Worm (Caenorhabditis elegans) whole organism, young adult: ENCODE measurements around the gene C09G12.5.

Experiments used
- B0261.1 ChIP-seq: sonication (generic microtip); optimal IDR thresholded peaks from 2 replicates; lab custom pipeline; 2016; ENCODE audit warnings: mild to moderate bottlenecking, missing genetic modification characterization, moderate library complexity, missing compliant biosample characterization
- C06A6.2 ChIP-seq: fragments of 200-800 bp; sonication (Bioruptor generic); conservative IDR thresholded peaks from 2 replicates; pipeline ENCODE4 v1.3.6; 2022; ENCODE audit warnings: missing genetic modification characterization, missing compliant biosample characterization
- F10E7.11 ChIP-seq: sonication (generic microtip); optimal IDR thresholded peaks from 2 replicates; lab custom pipeline; 2017; ENCODE audit warnings: mild to moderate bottlenecking, missing genetic modification characterization, moderate library complexity, missing compliant biosample characterization
- F33H1.4 ChIP-seq: fragments of 200-800 bp; sonication (Bioruptor generic); IDR thresholded peaks from 2 replicates; pipeline ENCODE4 v1.3.6; 2022; ENCODE audit warnings: missing genetic modification reagents, missing genetic modification characterization, missing compliant biosample characterization
- F55B11.4 ChIP-seq: sonication (generic microtip); optimal IDR thresholded peaks from 2 replicates; lab custom pipeline; 2016; ENCODE audit warnings: missing compliant biosample characterization, missing genetic modification characterization, borderline replicate concordance; ENCODE audit not compliant: insufficient read depth
- F57A8.1 ChIP-seq: fragments of 200-800 bp; sonication (Bioruptor generic); optimal IDR thresholded peaks from 2 replicates; lab custom pipeline; 2018; ENCODE audit warnings: mild to moderate bottlenecking, missing genetic modification characterization, moderate library complexity, missing compliant biosample characterization
- Y53F4B.3 ChIP-seq: fragments of 200-800 bp; sonication (Bioruptor generic); IDR thresholded peaks from 2 replicates; pipeline ENCODE4 v1.3.6; 2022; ENCODE audit warnings: missing genetic modification reagents, missing genetic modification characterization, missing compliant biosample characterization
- Y95B8A.8 ChIP-seq: fragments of 200-800 bp; sonication (Bioruptor generic); IDR thresholded peaks from 2 replicates; pipeline ENCODE4 v1.3.6; 2022; ENCODE audit warnings: missing genetic modification reagents, missing genetic modification characterization, missing compliant biosample characterization
- ZK185.1 ChIP-seq: sonication (generic microtip); optimal IDR thresholded peaks from 2 replicates; lab custom pipeline; 2016; ENCODE audit warnings: mild to moderate bottlenecking, missing genetic modification characterization, missing compliant biosample characterization; ENCODE audit not compliant: poor library complexity, severe bottlenecking
- ama-1 ChIP-seq, 3 experiments: fragments of 150-350 bp in 1 of 3; sonication (generic microtip) in 2 of 3; optimal IDR thresholded peaks; 2 replicates each; lab custom pipeline; 2014 to 2018; ENCODE audit warnings: missing biosample characterization in 2 of 3, missing genetic modification characterization in 2 of 3, missing genetic modification reagents in 2 of 3
- attf-5 ChIP-seq: fragments of 200-800 bp; sonication (Bioruptor generic); optimal IDR thresholded peaks from 2 replicates; lab custom pipeline; 2018; ENCODE audit warnings: mild to moderate bottlenecking, missing genetic modification characterization, missing compliant biosample characterization
- attf-6 ChIP-seq: fragments of 200-800 bp; sonication (Bioruptor generic); IDR thresholded peaks from 2 replicates; pipeline ENCODE4 v1.3.6; 2022; ENCODE audit warnings: missing genetic modification reagents, missing genetic modification characterization, missing compliant biosample characterization
- cebp-1 ChIP-seq, 2 experiments: fragments of 200-800 bp in 1 of 2; sonication (Bioruptor generic) in 1 of 2; sonication (generic microtip) in 1 of 2; IDR thresholded peaks in 1 of 2; optimal IDR thresholded peaks in 1 of 2; 2 replicates each; pipeline versions ENCODE4 v1.3.6 to Lab custom; 2017 to 2022; ENCODE audit warnings: missing compliant biosample characterization in 2 of 2, missing genetic modification characterization in 2 of 2, mild to moderate bottlenecking in 1 of 2, missing genetic modification reagents in 1 of 2, moderate library complexity in 1 of 2
- ceh-91 ChIP-seq: fragments of 200-800 bp; sonication (Bioruptor generic); IDR thresholded peaks from 2 replicates; pipeline ENCODE4 v1.3.6; 2022; ENCODE audit warnings: missing genetic modification reagents, missing genetic modification characterization, missing compliant biosample characterization
- chd-7 ChIP-seq: sonication (generic microtip); optimal IDR thresholded peaks from 2 replicates; lab custom pipeline; 2016; ENCODE audit warnings: mild to moderate bottlenecking, missing genetic modification characterization, moderate library complexity, missing compliant biosample characterization
- efl-1 ChIP-seq: fragments of 150-350 bp; optimal IDR thresholded peaks from 2 replicates; lab custom pipeline; 2014; ENCODE audit warnings: missing biosample characterization, missing genetic modification reagents, missing genetic modification characterization
- egl-18 ChIP-seq: fragments of 200-800 bp; sonication (Bioruptor generic); IDR thresholded peaks from 2 replicates; pipeline ENCODE4 v1.3.6; 2022; ENCODE audit warnings: missing genetic modification reagents, missing genetic modification characterization, missing compliant biosample characterization
- egrh-3 ChIP-seq: fragments of 200-800 bp; sonication (Bioruptor generic); IDR thresholded peaks from 2 replicates; pipeline ENCODE4 v1.3.6; 2022; ENCODE audit warnings: missing genetic modification reagents, missing genetic modification characterization, missing compliant biosample characterization
- hmg-1.2 ChIP-seq: fragments of 200-800 bp; sonication (Bioruptor generic); IDR thresholded peaks from 2 replicates; pipeline ENCODE4 v1.3.6; 2022; ENCODE audit warnings: missing genetic modification reagents, missing genetic modification characterization, missing compliant biosample characterization
- hrde-1 ChIP-seq: sonication (generic microtip); optimal IDR thresholded peaks from 2 replicates; lab custom pipeline; 2016; ENCODE audit warnings: missing genetic modification characterization, mild to moderate bottlenecking, missing compliant biosample characterization, moderate library complexity, missing genotype, missing genetic modification reagents, borderline replicate concordance
- lin-54 ChIP-seq: fragments of 200-800 bp; sonication (Bioruptor generic); optimal IDR thresholded peaks from 2 replicates; lab custom pipeline; 2018; ENCODE audit warnings: mild to moderate bottlenecking, missing genetic modification characterization, missing compliant biosample characterization
- lsl-1 ChIP-seq: fragments of 200-800 bp; sonication (Bioruptor generic); optimal IDR thresholded peaks from 2 replicates; lab custom pipeline; 2018; ENCODE audit warnings: mild to moderate bottlenecking, missing genetic modification characterization, moderate library complexity, missing compliant biosample characterization
- madf-3 ChIP-seq: fragments of 200-800 bp; sonication (Bioruptor generic); IDR thresholded peaks from 2 replicates; pipeline ENCODE4 v1.3.6; 2022; ENCODE audit warnings: missing genetic modification reagents, missing genetic modification characterization, missing compliant biosample characterization
- madf-6 ChIP-seq: fragments of 200-800 bp; sonication (Bioruptor generic); IDR thresholded peaks from 2 replicates; pipeline ENCODE4 v1.3.6; 2022; ENCODE audit warnings: missing genetic modification reagents, missing genetic modification characterization, missing compliant biosample characterization
- madf-8 ChIP-seq: fragments of 200-800 bp; sonication (Bioruptor generic); conservative IDR thresholded peaks from 2 replicates; pipeline ENCODE4 v1.3.6; 2022; ENCODE audit warnings: missing genetic modification reagents, missing genetic modification characterization, missing compliant biosample characterization
- mcd-1 ChIP-seq: fragments of 200-800 bp; sonication (Bioruptor generic); IDR thresholded peaks from 2 replicates; pipeline ENCODE4 v1.3.6; 2022; ENCODE audit warnings: missing genetic modification reagents, missing genetic modification characterization, missing compliant biosample characterization
- mel-28 ChIP-seq: sonication (generic microtip); optimal IDR thresholded peaks from 2 replicates; lab custom pipeline; 2016; ENCODE audit warnings: borderline replicate concordance, mild to moderate bottlenecking, missing genetic modification characterization, missing compliant biosample characterization
- mxl-1 ChIP-seq: sonication (generic microtip); optimal IDR thresholded peaks from 2 replicates; lab custom pipeline; 2016; ENCODE audit warnings: missing genetic modification characterization, missing compliant biosample characterization
- nfya-2 ChIP-seq: fragments of 200-800 bp; sonication (Bioruptor generic); IDR thresholded peaks from 2 replicates; pipeline ENCODE4 v1.3.6; 2022; ENCODE audit warnings: missing genetic modification reagents, missing genetic modification characterization, missing compliant biosample characterization
- nhr-120 ChIP-seq: fragments of 200-800 bp; sonication (Bioruptor generic); IDR thresholded peaks from 2 replicates; pipeline ENCODE4 v1.3.6; 2022; ENCODE audit warnings: missing genetic modification characterization, missing compliant biosample characterization
- nhr-80 ChIP-seq: sonication (generic microtip); optimal IDR thresholded peaks from 2 replicates; lab custom pipeline; 2016; ENCODE audit warnings: missing genetic modification characterization, missing compliant biosample characterization
- pbrm-1 ChIP-seq: fragments of 200-800 bp; sonication (Bioruptor generic); IDR thresholded peaks from 2 replicates; pipeline ENCODE4 v1.3.6; 2022; ENCODE audit warnings: missing genetic modification reagents, missing genetic modification characterization, missing compliant biosample characterization
- pha-4 ChIP-seq: fragments of 150-350 bp; sonication (generic microtip); optimal IDR thresholded peaks from 2 replicates; lab custom pipeline; 2014; ENCODE audit warnings: missing biosample characterization, missing genetic modification reagents, missing genetic modification characterization
- sdz-38 ChIP-seq: sonication (generic microtip); optimal IDR thresholded peaks from 2 replicates; lab custom pipeline; 2016; ENCODE audit warnings: missing genotype, missing genetic modification characterization, missing compliant biosample characterization
- sea-2 ChIP-seq: fragments of 200-800 bp; sonication (Bioruptor generic); IDR thresholded peaks from 2 replicates; pipeline ENCODE4 v1.3.6; 2022; ENCODE audit warnings: missing genetic modification characterization, missing compliant biosample characterization
- snpc-1.1 ChIP-seq: sonication (generic microtip); optimal IDR thresholded peaks from 2 replicates; lab custom pipeline; 2017; ENCODE audit warnings: missing genetic modification characterization, mild to moderate bottlenecking, missing compliant biosample characterization, antibody characterized with exemption, moderate library complexity, missing genotype, missing genetic modification reagents; ENCODE audit not compliant: insufficient read depth
- snpc-1.3 ChIP-seq: sonication (generic microtip); optimal IDR thresholded peaks from 2 replicates; lab custom pipeline; 2017; ENCODE audit warnings: missing genetic modification characterization, mild to moderate bottlenecking, missing compliant biosample characterization, antibody characterized with exemption, moderate library complexity, missing genotype, missing genetic modification reagents; ENCODE audit not compliant: insufficient read depth
- somi-1 ChIP-seq: fragments of 200-800 bp; sonication (Bioruptor generic); optimal IDR thresholded peaks from 2 replicates; lab custom pipeline; 2018; ENCODE audit warnings: mild to moderate bottlenecking, missing genetic modification characterization, missing compliant biosample characterization
- sptf-2 ChIP-seq: fragments of 200-800 bp; sonication (Bioruptor generic); optimal IDR thresholded peaks from 2 replicates; lab custom pipeline; 2018; ENCODE audit warnings: mild to moderate bottlenecking, missing genetic modification characterization, missing compliant biosample characterization
- tlf-1 ChIP-seq: fragments of 200-800 bp; sonication (Bioruptor generic); optimal IDR thresholded peaks from 2 replicates; lab custom pipeline; 2018; ENCODE audit warnings: mild to moderate bottlenecking, missing genetic modification characterization, missing compliant biosample characterization
- unc-62 ChIP-seq: fragments of 150-350 bp; optimal IDR thresholded peaks from 2 replicates; lab custom pipeline; 2014; ENCODE audit warnings: missing biosample characterization, missing genetic modification reagents, missing genetic modification characterization
- xnd-1 ChIP-seq: sonication (generic microtip); optimal IDR thresholded peaks from 2 replicates; lab custom pipeline; 2016; ENCODE audit warnings: missing genotype, missing genetic modification reagents, missing genetic modification characterization, missing compliant biosample characterization
- zfh-2 ChIP-seq: fragments of 200-800 bp; sonication (Bioruptor generic); conservative IDR thresholded peaks from 2 replicates; pipeline ENCODE4 v1.3.6; 2022; ENCODE audit warnings: missing genetic modification reagents, missing genetic modification characterization, missing compliant biosample characterization
- ztf-18 ChIP-seq: sonication (generic microtip); optimal IDR thresholded peaks from 2 replicates; lab custom pipeline; 2016; ENCODE audit warnings: missing genotype, mild to moderate bottlenecking, missing genetic modification characterization, missing compliant biosample characterization
- ztf-25 ChIP-seq: fragments of 200-800 bp; sonication (Bioruptor generic); IDR thresholded peaks from 2 replicates; pipeline ENCODE4 v1.3.6; 2022; ENCODE audit warnings: missing genetic modification reagents, missing genetic modification characterization, missing compliant biosample characterization
- ztf-26 ChIP-seq: sonication (generic microtip); optimal IDR thresholded peaks from 2 replicates; lab custom pipeline; 2017; ENCODE audit warnings: missing genetic modification characterization, missing compliant biosample characterization

The C09G12.5 gene

DNA sequence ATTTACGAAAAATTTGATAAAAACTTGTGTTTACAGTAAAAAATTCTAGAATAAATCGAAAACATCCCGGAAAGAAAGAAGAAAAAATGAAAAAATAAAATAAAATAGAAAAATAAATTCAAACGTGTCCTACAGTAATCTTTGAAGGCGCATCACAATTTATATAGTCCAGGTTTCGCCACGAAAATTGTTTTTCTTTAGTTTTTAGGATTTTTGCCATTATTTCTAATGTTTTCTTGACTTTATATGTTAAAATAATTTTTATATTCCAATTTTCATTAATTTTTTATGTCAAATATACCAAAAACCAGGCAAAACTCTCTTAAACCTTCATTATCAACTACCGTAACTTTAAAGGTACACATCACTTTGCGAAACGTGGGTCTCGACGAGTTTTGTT lies 38.4 kb downstream of the C09G12.5 start:
- TF ChIP-seq ceh-91 (GFP tag; lab: Robert Waterston, UW) (0 out of 2 replicates have a peak, but pooled peaks have one; percentile 24), cebp-1 (GFP tag; IDR thresholded peaks at IDR 0.05; lab: Robert Waterston, UW) (no peak), cebp-1 (tag; optimal IDR thresholded peaks at IDR 0.05; lab: Kevin White, UChicago) (no peak), egl-18 (GFP tag; lab: Robert Waterston, UW) (no peak), ama-1 (optimal IDR thresholded peaks at IDR 0.05; lab: Kevin White, UChicago) (no peak), ama-1 (GFP tag; optimal IDR thresholded peaks at IDR 0.05; lab: Kevin White, UChicago) (no peak), Y53F4B.3 (no peak), F33H1.4 (GFP tag; lab: Robert Waterston, UW) (peak; percentile 88), F10E7.11 (tag; lab: Kevin White, UChicago) (no peak), madf-6 (GFP tag; lab: Robert Waterston, UW) (peak; percentile 83), hrde-1 (tag; lab: Kevin White, UChicago) (no peak), snpc-1.1 (tag; lab: Kevin White, UChicago) (peak; percentile 43), xnd-1 (tag; lab: Kevin White, UChicago) (peak; percentile 84), sptf-2 (GFP tag; lab: Kevin White, UChicago) (no peak), pha-4 (no peak), madf-8 (GFP tag; lab: Robert Waterston, UW) (peak; percentile 53; the same call in 1 of the 2 replicates), ztf-26 (tag; lab: Kevin White, UChicago) (no peak), chd-7 (no peak), lsl-1 (GFP tag; lab: Kevin White, UChicago) (peak; percentile 96), egrh-3 (GFP tag; lab: Robert Waterston, UW) (no peak), sea-2 (GFP tag; lab: Robert Waterston, UW) (no peak), attf-6 (GFP tag; lab: Robert Waterston, UW) (no peak), mxl-1 (tag; lab: Kevin White, UChicago) (no peak), tlf-1 (GFP tag; lab: Kevin White, UChicago) (no peak), ZK185.1 (tag; lab: Kevin White, UChicago) (no peak), snpc-1.3 (tag; lab: Kevin White, UChicago) (peak; percentile 56), lin-54 (peak; percentile 21), B0261.1 (tag; lab: Kevin White, UChicago) (no peak), attf-5 (GFP tag; lab: Kevin White, UChicago) (no peak), ztf-25 (GFP tag; lab: Robert Waterston, UW) (no peak)

DNA sequence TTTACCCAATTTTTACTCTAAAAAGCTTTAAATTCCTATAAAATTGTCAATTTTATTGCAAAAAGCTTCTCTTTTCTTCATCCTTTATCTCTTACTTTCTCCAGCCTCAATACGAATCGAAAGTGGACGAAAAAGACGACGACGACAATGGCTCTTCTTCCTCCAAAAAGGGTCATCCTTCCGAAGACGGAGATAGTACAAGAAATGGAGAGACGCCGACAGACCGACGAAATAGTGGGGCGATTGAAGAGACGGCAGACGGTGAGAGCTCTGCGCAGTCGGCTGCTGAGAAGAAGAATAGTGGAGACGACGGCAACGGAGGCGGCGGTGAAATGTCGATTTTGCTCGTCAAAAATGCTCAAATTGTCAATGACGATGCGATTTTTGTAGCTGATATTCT lies 40.2 kb downstream of the C09G12.5 start:
- TF ChIP-seq pbrm-1, result no peak
- TF ChIP-seq F57A8.1, result no peak
- TF ChIP-seq mcd-1 (GFP tag; lab: Robert Waterston, UW), result no peak
- TF ChIP-seq nhr-120 (GFP tag; lab: Robert Waterston, UW), result no peak
- TF ChIP-seq F55B11.4 (tag; lab: Kevin White, UChicago), result no peak
- no peak for TF ChIP-seq nfya-2 (GFP tag; lab: Robert Waterston, UW)
- TF ChIP-seq hmg-1.2 (GFP tag; lab: Robert Waterston, UW), result peak; percentile 99
- TF ChIP-seq C06A6.2 (GFP tag; lab: Robert Waterston, UW), result 0 out of 2 replicates have a peak, but pooled peaks have one; percentile 26
- peak; percentile 63 for TF ChIP-seq zfh-2 (GFP tag; lab: Robert Waterston, UW)
- no peak for TF ChIP-seq lsl-1 (GFP tag; lab: Kevin White, UChicago)
- TF ChIP-seq cebp-1 (GFP tag; IDR thresholded peaks at IDR 0.05; lab: Robert Waterston, UW), result no peak
- TF ChIP-seq cebp-1 (tag; optimal IDR thresholded peaks at IDR 0.05; lab: Kevin White, UChicago), result peak; percentile 47
- TF ChIP-seq tlf-1 (GFP tag; lab: Kevin White, UChicago), result no peak
- TF ChIP-seq unc-62, result no peak
- TF ChIP-seq sdz-38 (tag; lab: Kevin White, UChicago), result no peak
- TF ChIP-seq nhr-80 (tag; lab: Kevin White, UChicago), result no peak
- no peak for TF ChIP-seq madf-3 (GFP tag; lab: Robert Waterston, UW)
- TF ChIP-seq Y95B8A.8, result no peak
- TF ChIP-seq ztf-18 (tag; lab: Kevin White, UChicago), result no peak
- TF ChIP-seq mel-28 (tag; lab: Kevin White, UChicago), result no peak
- TF ChIP-seq efl-1 (GFP tag; lab: Kevin White, UChicago), result no peak
- no peak for TF ChIP-seq somi-1 (GFP tag; lab: Kevin White, UChicago)
